Fruit fly (Drosophila melanogaster) whole organism, embryonic: ENCODE measurements around the gene CG11912.

Experiments
- fd102C ChIP-seq: fragments of 200-800 bp; sonication (Bioruptor generic); optimal IDR thresholded peaks from 2 replicates; lab custom pipeline; 2018; ENCODE audit warnings: missing biosample characterization, mild to moderate bottlenecking, missing genetic modification characterization, moderate library complexity
- sim ChIP-seq: fragments of 200-800 bp; sonication (Bioruptor generic); IDR thresholded peaks from 2 replicates; pipeline ENCODE4 v1.3.6; 2022; ENCODE audit warnings: missing biosample characterization, missing genetic modification characterization

DNA sequence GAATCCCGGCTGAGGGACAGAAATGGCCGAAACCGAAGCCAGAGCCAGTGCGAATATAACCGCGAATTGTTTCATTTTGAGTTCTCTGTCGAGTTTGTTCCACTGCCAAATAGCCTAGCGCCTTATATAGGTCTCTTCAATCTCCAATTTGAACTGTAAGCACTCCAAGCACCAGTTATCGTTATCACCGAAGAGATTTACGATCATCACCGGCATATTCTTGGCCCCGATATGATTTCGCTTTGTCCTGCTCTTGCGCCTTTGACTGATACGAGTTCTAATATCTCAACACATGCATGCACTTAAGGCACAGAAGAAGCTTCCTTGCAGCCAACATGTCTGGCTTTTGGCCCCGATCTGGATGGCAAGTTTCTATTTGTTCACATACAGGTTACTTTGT is at the start of gene CG11912:
- TF ChIP-seq fd102C (GFP tag; lab: Kevin White, UChicago) (no peak), sim (GFP tag; lab: Robert Waterston, UW) (no peak)
